Worm (Caenorhabditis elegans) whole organism, late embryonic: ENCODE results near the gene ung-1.

Experiments used
- C08G9.2 ChIP-seq: sonication (generic microtip); optimal IDR thresholded peaks from 2 replicates; lab custom pipeline; 2016; ENCODE audit warnings: mild to moderate bottlenecking, missing genetic modification characterization, moderate library complexity, missing compliant biosample characterization
- K02D7.2 ChIP-seq: sonication (generic microtip); optimal IDR thresholded peaks from 2 replicates; lab custom pipeline; 2017; ENCODE audit warnings: mild to moderate bottlenecking, missing genetic modification characterization, missing compliant biosample characterization
- Y22D7AL.16 ChIP-seq: sonication (generic microtip); optimal IDR thresholded peaks from 2 replicates; lab custom pipeline; 2016; ENCODE audit warnings: missing genetic modification characterization, missing compliant biosample characterization
- ahr-1 ChIP-seq: sonication (generic microtip); optimal IDR thresholded peaks from 2 replicates; lab custom pipeline; 2016; ENCODE audit warnings: missing genetic modification characterization, missing compliant biosample characterization
- ceh-14 ChIP-seq: sonication (generic microtip); optimal IDR thresholded peaks from 2 replicates; lab custom pipeline; 2016; ENCODE audit warnings: missing genotype, missing genetic modification characterization, missing compliant biosample characterization
- ceh-19 ChIP-seq: fragments of 200-800 bp; sonication (Bioruptor generic); optimal IDR thresholded peaks from 2 replicates; lab custom pipeline; 2018; ENCODE audit warnings: mild to moderate bottlenecking, missing genetic modification characterization, missing compliant biosample characterization
- ceh-2 ChIP-seq: sonication (generic microtip); optimal IDR thresholded peaks from 2 replicates; lab custom pipeline; 2016; ENCODE audit warnings: missing genotype, missing genetic modification characterization, missing compliant biosample characterization
- ceh-34 ChIP-seq: sonication (generic microtip); optimal IDR thresholded peaks from 2 replicates; lab custom pipeline; 2016; ENCODE audit warnings: mild to moderate bottlenecking, missing genetic modification characterization, missing compliant biosample characterization
- ceh-45 ChIP-seq: fragments of 200-800 bp; sonication (Bioruptor generic); IDR thresholded peaks from 2 replicates; pipeline ENCODE4 v1.3.6; 2022; ENCODE audit warnings: missing genetic modification reagents, missing genetic modification characterization, missing compliant biosample characterization
- ceh-48 ChIP-seq: sonication (generic microtip); optimal IDR thresholded peaks from 2 replicates; lab custom pipeline; 2016; ENCODE audit warnings: missing genetic modification characterization, inconsistent platforms, missing compliant biosample characterization
- ceh-9 ChIP-seq: sonication (generic microtip); optimal IDR thresholded peaks from 2 replicates; lab custom pipeline; 2016; ENCODE audit warnings: mild to moderate bottlenecking, missing genetic modification characterization, inconsistent platforms, missing compliant biosample characterization
- che-1 ChIP-seq: sonication (generic microtip); optimal IDR thresholded peaks from 2 replicates; lab custom pipeline; 2016; ENCODE audit warnings: mild to moderate bottlenecking, missing genetic modification characterization, missing compliant biosample characterization
- elt-2 ChIP-seq: sonication (generic microtip); optimal IDR thresholded peaks from 2 replicates; lab custom pipeline; 2016; ENCODE audit warnings: missing genetic modification reagents, missing genetic modification characterization, missing compliant biosample characterization
- ets-4 ChIP-seq: sonication (generic microtip); optimal IDR thresholded peaks from 2 replicates; lab custom pipeline; 2016; ENCODE audit warnings: missing genetic modification characterization, missing compliant biosample characterization
- eyg-1 ChIP-seq: sonication (generic microtip); optimal IDR thresholded peaks from 2 replicates; lab custom pipeline; 2016; ENCODE audit warnings: missing genotype, missing genetic modification characterization, missing compliant biosample characterization
- fax-1 ChIP-seq: sonication (generic microtip); optimal IDR thresholded peaks from 2 replicates; lab custom pipeline; 2016; ENCODE audit warnings: missing genotype, missing genetic modification characterization, missing compliant biosample characterization
- fkh-6 ChIP-seq: sonication (generic microtip); optimal IDR thresholded peaks from 2 replicates; lab custom pipeline; 2016; ENCODE audit warnings: missing genetic modification characterization, missing compliant biosample characterization
- gmeb-2 ChIP-seq: sonication (generic microtip); optimal IDR thresholded peaks from 2 replicates; lab custom pipeline; 2016; ENCODE audit warnings: missing genetic modification characterization, inconsistent platforms, missing compliant biosample characterization
- hlh-30 ChIP-seq: sonication (generic microtip); optimal IDR thresholded peaks from 2 replicates; lab custom pipeline; 2017; ENCODE audit warnings: antibody characterized with exemption, missing genetic modification characterization, missing compliant biosample characterization; ENCODE audit not compliant: insufficient read depth
- mec-3 ChIP-seq: sonication (generic microtip); optimal IDR thresholded peaks from 2 replicates; lab custom pipeline; 2016; ENCODE audit warnings: borderline replicate concordance, missing genetic modification characterization, missing compliant biosample characterization
- nfya-1 ChIP-seq: sonication (generic microtip); optimal IDR thresholded peaks from 2 replicates; lab custom pipeline; 2017; ENCODE audit warnings: missing genetic modification characterization, mild to moderate bottlenecking, missing compliant biosample characterization, antibody characterized with exemption, moderate library complexity
- nhr-11 ChIP-seq: fragments of 150-350 bp; optimal IDR thresholded peaks from 2 replicates; lab custom pipeline; 2014; ENCODE audit warnings: missing biosample characterization, missing genetic modification characterization
- nhr-232 ChIP-seq: sonication (generic microtip); optimal IDR thresholded peaks from 2 replicates; lab custom pipeline; 2016; ENCODE audit warnings: missing genetic modification characterization, missing compliant biosample characterization
- npax-4 ChIP-seq: sonication (generic microtip); optimal IDR thresholded peaks from 2 replicates; lab custom pipeline; 2016; ENCODE audit warnings: missing genetic modification characterization, missing compliant biosample characterization
- odd-2 ChIP-seq: sonication (generic microtip); optimal IDR thresholded peaks from 2 replicates; lab custom pipeline; 2017; ENCODE audit warnings: antibody characterized with exemption, mild to moderate bottlenecking, missing genetic modification characterization, missing compliant biosample characterization
- pax-1 ChIP-seq: fragments of 150-350 bp; optimal IDR thresholded peaks from 2 replicates; lab custom pipeline; 2014; ENCODE audit warnings: missing biosample characterization, missing genetic modification characterization
- pha-2 ChIP-seq: sonication (generic microtip); optimal IDR thresholded peaks from 2 replicates; lab custom pipeline; 2017; ENCODE audit warnings: mild to moderate bottlenecking, missing genetic modification characterization, missing compliant biosample characterization
- pha-4 ChIP-seq: fragments of 150-350 bp; optimal IDR thresholded peaks from 2 replicates; lab custom pipeline; 2018; ENCODE audit warnings: missing biosample characterization, missing genetic modification reagents, missing genetic modification characterization
- ref-2 ChIP-seq: sonication (generic microtip); optimal IDR thresholded peaks from 2 replicates; lab custom pipeline; 2016; ENCODE audit warnings: missing genetic modification characterization, missing compliant biosample characterization
- rnt-1 ChIP-seq: sonication (generic microtip); optimal IDR thresholded peaks from 2 replicates; lab custom pipeline; 2016; ENCODE audit warnings: missing genetic modification characterization, missing compliant biosample characterization
- sox-2 ChIP-seq: fragments of 200-800 bp; sonication (Bioruptor generic); IDR thresholded peaks from 2 replicates; pipeline ENCODE4 v1.3.6; 2022; ENCODE audit warnings: missing genetic modification reagents, missing genetic modification characterization, missing compliant biosample characterization
- sox-4 ChIP-seq: sonication (generic microtip); optimal IDR thresholded peaks from 2 replicates; lab custom pipeline; 2017; ENCODE audit warnings: mild to moderate bottlenecking, missing genetic modification characterization, inconsistent platforms, missing compliant biosample characterization
- syd-9 ChIP-seq: sonication (generic microtip); optimal IDR thresholded peaks from 2 replicates; lab custom pipeline; 2016; ENCODE audit warnings: mild to moderate bottlenecking, missing genetic modification characterization, moderate library complexity, missing compliant biosample characterization
- tbx-2 ChIP-seq: sonication (generic microtip); optimal IDR thresholded peaks from 2 replicates; lab custom pipeline; 2016; ENCODE audit warnings: missing genetic modification characterization, missing compliant biosample characterization
- unc-42 ChIP-seq: sonication (generic microtip); optimal IDR thresholded peaks from 2 replicates; lab custom pipeline; 2016; ENCODE audit warnings: missing genotype, missing genetic modification characterization, missing compliant biosample characterization
- zip-5 ChIP-seq: sonication (generic microtip); optimal IDR thresholded peaks from 2 replicates; lab custom pipeline; 2016; ENCODE audit warnings: missing genetic modification characterization, missing compliant biosample characterization

The ung-1 gene

ce11 chrIII:11999543-11999942, 25.6 kb upstream of the ung-1 start:
- no peak for TF ChIP-seq nfya-1 (tag; lab: Kevin White, UChicago)
- no peak for TF ChIP-seq ceh-45
- TF ChIP-seq ets-4 (tag; lab: Kevin White, UChicago) = no peak
- no peak for TF ChIP-seq ceh-48 (tag; lab: Kevin White, UChicago)
- TF ChIP-seq unc-42 (tag; lab: Kevin White, UChicago) = no peak
- no peak for TF ChIP-seq K02D7.2 (tag; lab: Kevin White, UChicago)
- no peak for TF ChIP-seq pha-2 (tag; lab: Kevin White, UChicago)
- TF ChIP-seq, all 69 proteins: peak for 0

DNA sequence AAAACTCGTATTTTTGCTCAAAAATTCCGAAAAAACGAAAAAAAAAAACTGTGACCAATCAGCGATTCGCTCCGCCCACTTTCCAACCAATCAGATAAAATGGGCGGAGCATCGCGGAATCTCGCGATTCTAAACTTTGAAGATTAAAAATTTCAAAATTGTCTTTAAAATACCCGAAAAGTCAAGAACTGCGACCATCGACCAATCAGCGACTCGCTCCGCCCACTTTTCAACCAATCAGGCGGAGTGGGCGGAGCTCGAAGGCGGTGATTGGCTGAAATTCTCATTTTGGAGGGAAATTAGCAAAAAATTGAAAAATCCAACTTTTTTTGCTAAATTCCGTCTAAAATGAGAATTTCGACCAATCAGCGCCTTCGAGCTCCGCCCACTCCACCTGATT, 21.9 kb upstream of the ung-1 start:
- TF ChIP-seq gmeb-2 (tag; lab: Kevin White, UChicago) (no peak), nhr-11 (no peak), nfya-1 (tag; lab: Kevin White, UChicago) (peak; percentile 55), eyg-1 (tag; lab: Kevin White, UChicago) (no peak)

DNA sequence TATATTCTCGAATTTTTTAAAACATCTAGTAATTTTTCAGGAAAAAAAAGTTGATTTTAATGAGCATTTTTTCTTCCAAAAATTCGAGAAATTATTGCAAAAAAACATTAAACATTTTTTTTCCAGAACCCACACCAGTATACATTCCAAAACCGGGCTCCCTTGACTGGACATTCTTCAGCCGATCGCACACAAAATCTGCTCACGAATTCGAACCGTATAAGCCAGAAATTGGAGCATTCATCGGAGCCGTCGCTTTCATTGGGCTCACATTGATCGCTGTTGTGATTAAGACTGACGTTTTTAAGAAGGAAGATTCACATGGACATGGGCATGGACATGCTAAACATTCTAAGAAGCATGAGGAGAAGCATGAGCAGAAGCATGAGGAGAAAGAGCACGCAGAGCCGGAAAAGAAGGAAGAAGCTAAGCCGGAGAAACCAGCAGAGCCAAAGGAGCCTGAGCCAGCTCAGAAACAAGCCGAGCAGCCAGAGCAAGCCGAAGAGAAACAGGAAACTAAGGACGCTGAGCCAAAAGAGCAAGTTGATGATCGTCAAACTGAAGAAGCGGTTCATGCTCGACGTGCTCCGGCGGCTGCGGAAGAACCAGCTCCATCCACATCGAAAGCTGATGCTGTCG, 17.9 kb upstream of the ung-1 start:
- TF ChIP-seq pha-2 (tag; lab: Kevin White, UChicago) = no peak
- TF ChIP-seq npax-4 = no peak
- TF ChIP-seq ceh-45 = no peak
- TF ChIP-seq nhr-232 (tag; lab: Kevin White, UChicago) = no peak
- no peak for TF ChIP-seq odd-2 (tag; lab: Kevin White, UChicago)
- TF ChIP-seq che-1 (tag; lab: Kevin White, UChicago) = no peak
- no peak for TF ChIP-seq fkh-6 (tag; lab: Kevin White, UChicago)
- TF ChIP-seq hlh-30 = no peak
- TF ChIP-seq pha-4 (tag; lab: Kevin White, UChicago) = no peak
- TF ChIP-seq ceh-34 (tag; lab: Kevin White, UChicago) = no peak
- no peak for TF ChIP-seq nhr-11

DNA sequence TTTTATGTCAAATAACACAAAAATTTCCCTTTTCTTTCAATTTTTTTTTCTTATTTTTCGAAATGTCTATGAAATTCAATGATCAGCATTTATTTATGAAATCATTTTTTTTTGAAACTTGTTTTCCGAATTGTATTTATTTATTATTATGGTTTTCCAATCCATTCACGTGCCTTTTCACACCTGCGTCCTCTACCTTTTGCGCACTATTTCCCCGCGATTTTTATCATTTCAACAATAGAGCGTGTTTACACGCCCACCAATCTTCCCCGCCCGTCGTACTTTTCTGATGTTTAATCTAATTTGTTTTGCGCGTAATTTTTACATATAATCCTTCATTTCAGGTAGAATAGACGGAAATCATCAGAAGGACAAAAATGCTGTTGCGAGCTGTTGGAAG, 15.9 kb upstream of the ung-1 start, which contains the start of gene wah-1:
Gene wah-1, plus strand, starts transcription at position 345 of the 400 bp plus-strand sequence.
- peak; percentile 5 for TF ChIP-seq elt-2 (tag; lab: Kevin White, UChicago)
- no peak for TF ChIP-seq pax-1 (tag; lab: Kevin White, UChicago)
- TF ChIP-seq hlh-30 = peak; percentile 9

ce11 chrIII:11985066-11985465, 11.2 kb upstream of the ung-1 start:
- TF ChIP-seq ahr-1 = no peak
- no peak for TF ChIP-seq mec-3 (tag; lab: Kevin White, UChicago)
- TF ChIP-seq C08G9.2 (tag; lab: Kevin White, UChicago) = no peak
- no peak for TF ChIP-seq syd-9 (tag; lab: Kevin White, UChicago)
- no peak for TF ChIP-seq rnt-1
- no peak for TF ChIP-seq Y22D7AL.16 (tag; lab: Kevin White, UChicago)
- no peak for TF ChIP-seq sox-2 (GFP tag; lab: Robert Waterston, UW)
- TF ChIP-seq zip-5 (tag; lab: Kevin White, UChicago) = no peak
- TF ChIP-seq ceh-19 (GFP tag; lab: Kevin White, UChicago) = no peak
- no peak for TF ChIP-seq pha-4 (tag; lab: Kevin White, UChicago)
- no peak for TF ChIP-seq sox-4 (tag; lab: Kevin White, UChicago)
- TF ChIP-seq ceh-9 (tag; lab: Kevin White, UChicago) = no peak
- TF ChIP-seq fax-1 (tag; lab: Kevin White, UChicago) = no peak
- TF ChIP-seq hlh-30 = no peak
- no peak for TF ChIP-seq ref-2
- TF ChIP-seq ceh-14 (tag; lab: Kevin White, UChicago) = no peak
- no peak for TF ChIP-seq ceh-2 (tag; lab: Kevin White, UChicago)
- TF ChIP-seq tbx-2 (tag; lab: Kevin White, UChicago) = no peak
